Fruit fly (Drosophila melanogaster): ENCODE data around the gene Cyp4d20.

DNA sequence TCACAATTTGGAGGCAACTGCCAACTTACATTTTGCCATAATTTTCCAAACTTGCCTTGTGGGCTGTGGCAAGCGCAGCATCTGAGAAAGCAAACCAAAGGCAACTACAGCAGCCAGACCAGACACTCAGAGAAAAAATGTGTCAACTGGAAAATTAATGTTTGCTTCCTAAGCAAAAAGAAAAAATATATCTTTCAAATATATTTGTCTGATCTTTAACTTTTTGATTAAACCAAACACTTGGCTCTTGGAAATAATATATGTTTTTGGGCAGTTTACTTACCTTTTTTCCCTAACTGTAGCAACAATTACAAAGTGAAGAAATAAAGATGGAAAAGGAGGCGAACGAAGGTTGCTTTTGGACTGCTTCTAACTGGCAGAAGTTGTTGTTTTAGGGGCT, 9.0 kb upstream of the Cyp4d20 start:
- TF ChIP-seq psq (optimal IDR thresholded peaks at IDR 0.05) (no peak), usp (GFP tag; optimal IDR thresholded peaks at IDR 0.05) (no peak), Dll (optimal IDR thresholded peaks at IDR 0.05) (no peak)

All from whole organism.